Fruit fly (Drosophila melanogaster) whole organism, pupa: ENCODE data around the gene CG6443.

Experiments
- CG10348 ChIP-seq: fragments of 200-800 bp; sonication (Bioruptor generic); IDR thresholded peaks from 2 replicates; pipeline ENCODE4 v1.3.6; 2022; ENCODE audit warnings: missing biosample characterization, missing genetic modification characterization
- CG12605 ChIP-seq: fragments of 200-800 bp; sonication (Bioruptor generic); IDR thresholded peaks from 2 replicates; pipeline ENCODE4 v1.3.6; 2022; ENCODE audit warnings: missing biosample characterization, missing genetic modification characterization
- CG13204 ChIP-seq: fragments of 200-800 bp; sonication (Bioruptor generic); optimal IDR thresholded peaks from 2 replicates; lab custom pipeline; 2018; ENCODE audit warnings: missing biosample characterization, mild to moderate bottlenecking, missing genetic modification characterization, moderate library complexity
- CG14655 ChIP-seq: fragments of 200-800 bp; sonication (Bioruptor generic); optimal IDR thresholded peaks from 3 replicates; lab custom pipeline; 2017; ENCODE audit warnings: mild to moderate bottlenecking, missing biosample characterization, missing genetic modification reagents, missing genetic modification characterization
- CG15710 ChIP-seq: fragments of 200-800 bp; sonication (Bioruptor generic); optimal IDR thresholded peaks from 2 replicates; lab custom pipeline; 2018; ENCODE audit warnings: missing biosample characterization, mild to moderate bottlenecking, missing genetic modification characterization, moderate library complexity
- CG17806 ChIP-seq: fragments of 200-800 bp; sonication (Bioruptor generic); optimal IDR thresholded peaks from 2 replicates; lab custom pipeline; 2018; ENCODE audit warnings: missing biosample characterization, mild to moderate bottlenecking, missing genetic modification characterization, moderate library complexity
- CG32121 ChIP-seq: fragments of 200-800 bp; sonication (Bioruptor generic); IDR thresholded peaks from 2 replicates; pipeline ENCODE4 v1.3.6; 2022; ENCODE audit warnings: missing biosample characterization, missing genetic modification characterization
- CG34367 ChIP-seq: fragments of 200-800 bp; sonication (Bioruptor generic); optimal IDR thresholded peaks from 2 replicates; lab custom pipeline; 2018; ENCODE audit warnings: missing biosample characterization, mild to moderate bottlenecking, missing genetic modification characterization
- CG4496 ChIP-seq: fragments of 200-800 bp; sonication (Bioruptor generic); IDR thresholded peaks from 3 replicates; pipeline ENCODE4 v1.3.6; 2022; ENCODE audit warnings: missing biosample characterization, missing genetic modification characterization
- CG8159 ChIP-seq: fragments of 200-800 bp; sonication (Bioruptor generic); optimal IDR thresholded peaks from 3 replicates; lab custom pipeline; 2018; ENCODE audit warnings: missing biosample characterization, mild to moderate bottlenecking, missing genetic modification characterization, moderate library complexity
- CG8301 ChIP-seq: fragments of 200-800 bp; sonication (Bioruptor generic); optimal IDR thresholded peaks from 2 replicates; lab custom pipeline; 2018; ENCODE audit warnings: missing biosample characterization, mild to moderate bottlenecking, missing genetic modification characterization
- CG9948 ChIP-seq: fragments of 200-800 bp; sonication (Bioruptor generic); optimal IDR thresholded peaks from 2 replicates; lab custom pipeline; 2018; ENCODE audit warnings: missing biosample characterization, mild to moderate bottlenecking, missing genetic modification characterization, moderate library complexity
- D1 ChIP-seq: fragments of 200-800 bp; sonication (Bioruptor generic); optimal IDR thresholded peaks from 2 replicates; lab custom pipeline; 2018; ENCODE audit warnings: missing biosample characterization, mild to moderate bottlenecking, missing genetic modification characterization, moderate library complexity
- EcR ChIP-seq: fragments of 200-800 bp; sonication (Bioruptor generic); optimal IDR thresholded peaks from 3 replicates; lab custom pipeline; 2019; ENCODE audit warnings: missing biosample characterization, missing genetic modification characterization, mild to moderate bottlenecking, moderate library complexity, missing genetic modification reagents
- Ets98B ChIP-seq: fragments of 200-800 bp; sonication (Bioruptor generic); IDR thresholded peaks from 2 replicates; pipeline ENCODE4 v1.3.6; 2022; ENCODE audit warnings: missing biosample characterization, missing genetic modification characterization
- Pif1A ChIP-seq: fragments of 200-800 bp; sonication (Bioruptor generic); optimal IDR thresholded peaks from 3 replicates; lab custom pipeline; 2016; ENCODE audit warnings: missing biosample characterization, missing genetic modification characterization
- Pif1B ChIP-seq: fragments of 200-800 bp; sonication (Bioruptor generic); optimal IDR thresholded peaks from 3 replicates; lab custom pipeline; 2016; ENCODE audit warnings: missing biosample characterization, missing genetic modification characterization
- Snoo ChIP-seq: fragments of 200-800 bp; sonication (Bioruptor generic); optimal IDR thresholded peaks from 3 replicates; lab custom pipeline; 2017; ENCODE audit warnings: missing biosample characterization, mild to moderate bottlenecking, missing genetic modification characterization, inconsistent platforms
- fd96Ca ChIP-seq: fragments of 200-800 bp; sonication (Bioruptor generic); IDR thresholded peaks from 3 replicates; pipeline ENCODE4 v1.3.6; 2022; ENCODE audit warnings: missing biosample characterization, missing genetic modification characterization
- gl ChIP-seq: fragments of 200-800 bp; sonication (Bioruptor generic); optimal IDR thresholded peaks from 2 replicates; lab custom pipeline; 2018; ENCODE audit warnings: missing biosample characterization, mild to moderate bottlenecking, missing genetic modification characterization
- rn ChIP-seq: fragments of 200-800 bp; sonication (Bioruptor generic); IDR thresholded peaks from 2 replicates; pipeline ENCODE4 v1.3.6; 2022; ENCODE audit warnings: missing biosample characterization, missing genetic modification characterization

The CG6443 gene

DNA sequence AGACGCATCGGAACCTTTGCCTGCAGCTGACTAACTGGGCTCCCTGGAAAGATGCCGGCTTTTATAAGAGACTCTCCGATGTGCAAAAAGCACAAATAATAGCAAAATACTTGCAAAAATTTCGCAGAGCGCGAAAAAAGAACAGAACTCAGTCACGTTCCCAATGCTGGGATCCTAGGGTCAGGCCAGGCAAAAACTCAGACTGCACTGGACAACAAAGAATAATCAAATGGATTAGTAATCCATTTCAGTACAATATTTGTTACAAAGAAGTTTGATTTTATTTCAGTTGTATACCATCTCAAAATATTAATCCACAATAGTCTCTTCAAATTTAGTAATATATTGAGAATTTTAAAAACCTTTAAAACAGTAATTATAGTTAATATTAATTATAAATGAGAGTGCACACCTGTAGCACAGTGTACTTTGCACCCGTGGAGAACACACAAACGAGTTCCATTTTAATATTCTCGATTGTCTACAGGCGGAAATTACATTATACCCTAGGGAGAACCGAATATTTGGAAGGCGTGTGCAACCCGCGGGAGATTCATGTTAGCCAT is 34.6 kb upstream of the CG6443 start, which contains the start of gene CG17108:
CG17108 (minus strand) TSS at position 51 of the 566 bp plus-strand sequence.
- TF ChIP-seq gl (tag; lab: Kevin White, UChicago) = no peak
- no peak for TF ChIP-seq Snoo
- TF ChIP-seq CG15710 (tag; lab: Kevin White, UChicago) = peak; percentile 36
- no peak for TF ChIP-seq CG10348 (GFP tag; lab: Robert Waterston, UW)
- peak; percentile 32 for TF ChIP-seq CG9948 (tag; lab: Kevin White, UChicago)
- peak; percentile 6 for TF ChIP-seq CG14655 (GFP tag; lab: Kevin White, UChicago)
- TF ChIP-seq CG8159 (tag; lab: Kevin White, UChicago) = peak; percentile 55

DNA sequence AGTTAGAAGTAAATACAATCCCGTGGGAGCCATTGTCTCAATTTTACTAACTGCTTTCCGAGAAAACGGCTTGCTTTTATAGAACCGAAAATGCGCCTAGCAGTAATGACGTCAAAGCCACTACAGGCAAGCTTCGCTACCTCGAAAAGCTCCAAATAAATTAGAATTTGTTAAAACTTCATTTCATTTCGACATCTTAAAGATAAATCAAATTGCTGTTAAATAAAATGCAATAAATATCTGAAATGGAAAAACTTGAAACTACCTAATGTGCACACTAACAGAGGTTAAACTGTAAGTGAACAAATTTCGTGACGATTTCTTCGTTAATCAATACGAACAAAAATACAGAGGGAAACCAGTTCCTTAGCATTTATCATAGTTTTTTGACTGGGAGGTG is 30.8 kb upstream of the CG6443 start, which contains the start of gene CG7300:
CG7300 (minus strand) TSS at position 52 of the 400 bp plus-strand sequence.
- TF ChIP-seq rn (no peak), gl (tag; lab: Kevin White, UChicago) (no peak), CG8159 (tag; lab: Kevin White, UChicago) (no peak), D1 (tag; lab: Kevin White, UChicago) (no peak), fd96Ca (GFP tag; lab: Robert Waterston, UW) (no peak), CG15710 (tag; lab: Kevin White, UChicago) (no peak), CG34367 (tag; lab: Kevin White, UChicago) (no peak), Pif1B (no peak), Ets98B (GFP tag; lab: Robert Waterston, UW) (no peak), CG9948 (tag; lab: Kevin White, UChicago) (no peak), CG13204 (GFP tag; lab: Kevin White, UChicago) (no peak), EcR (GFP tag; lab: Kevin White, UChicago) (no peak), CG10348 (GFP tag; lab: Robert Waterston, UW) (no peak), CG17806 (no peak)

DNA sequence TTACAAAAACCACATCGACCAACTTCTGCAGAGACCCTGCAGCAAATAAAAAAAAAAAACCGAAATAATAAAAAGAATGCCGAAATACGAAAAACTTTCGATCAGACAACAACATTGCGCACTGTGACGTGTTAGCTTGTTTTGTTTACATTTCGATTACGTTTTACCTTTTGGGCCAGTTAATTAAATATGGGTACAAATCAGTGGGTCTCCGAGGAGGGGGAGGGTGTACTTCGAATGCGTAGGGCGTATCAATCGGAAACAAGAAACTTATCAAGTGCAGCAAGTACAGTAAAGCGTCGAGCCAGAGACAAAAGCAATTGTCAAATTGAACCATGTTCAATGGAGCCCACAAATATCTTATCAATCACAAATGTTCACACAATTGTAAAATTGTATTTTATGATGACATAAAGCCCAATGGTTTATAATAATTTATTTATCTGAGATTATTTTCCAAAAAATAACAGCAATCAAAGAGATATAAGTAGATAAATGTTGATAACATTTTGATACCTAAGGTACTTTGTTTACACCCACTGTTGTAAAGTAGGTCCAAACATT is 27.2 kb upstream of the CG6443 start, which contains the start of gene Lip1:
Lip1 (minus strand) TSS at position 46 of the 564 bp plus-strand sequence.
- TF ChIP-seq CG12605 (GFP tag; lab: Robert Waterston, UW) = no peak
- TF ChIP-seq CG34367 (tag; lab: Kevin White, UChicago) = no peak
- TF ChIP-seq Pif1A (GFP tag; lab: Kevin White, UChicago) = no peak
- no peak for TF ChIP-seq Pif1B
- TF ChIP-seq CG10348 (GFP tag; lab: Robert Waterston, UW) = no peak
- no peak for TF ChIP-seq CG17806
- TF ChIP-seq CG9948 (tag; lab: Kevin White, UChicago) = no peak
- no peak for TF ChIP-seq CG8159 (tag; lab: Kevin White, UChicago)

DNA sequence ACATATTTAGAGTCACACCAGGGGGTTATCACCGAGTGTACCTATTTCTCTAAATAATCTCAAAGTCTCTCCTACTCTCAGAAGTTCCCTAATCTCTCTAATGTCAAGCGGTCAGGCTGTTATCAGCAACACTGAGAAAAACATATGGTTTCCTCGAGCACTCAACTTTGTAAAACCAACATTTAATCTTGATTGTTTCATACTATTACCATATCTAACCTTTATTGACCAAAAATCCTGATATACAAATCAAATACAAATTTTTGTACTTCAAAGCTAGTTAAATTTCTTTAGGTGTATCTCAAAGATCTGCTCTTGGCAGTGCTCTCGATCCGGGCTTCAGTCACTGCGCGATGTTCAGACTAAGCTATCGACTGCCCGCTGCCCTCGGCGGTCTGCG is 25.5 kb upstream of the CG6443 start, which contains the start of gene CG6415:
CG6415 (plus strand) TSS at position 341 of the 400 bp plus-strand sequence.
- TF ChIP-seq CG12605 (GFP tag; lab: Robert Waterston, UW) = peak; percentile 54; the same call in 1 of the 2 replicates
- no peak for TF ChIP-seq CG15710 (tag; lab: Kevin White, UChicago)
- TF ChIP-seq CG8159 (tag; lab: Kevin White, UChicago) = no peak
- TF ChIP-seq Pif1A (GFP tag; lab: Kevin White, UChicago) = peak; percentile 25
- no peak for TF ChIP-seq CG9948 (tag; lab: Kevin White, UChicago)
- peak; percentile 85 for TF ChIP-seq CG32121 (GFP tag; lab: Robert Waterston, UW)
- TF ChIP-seq CG4496 (GFP tag; lab: Robert Waterston, UW) = peak; percentile 82
- no peak for TF ChIP-seq CG13204 (GFP tag; lab: Kevin White, UChicago)
- TF ChIP-seq Ets98B (GFP tag; lab: Robert Waterston, UW) = peak; percentile 76
- no peak for TF ChIP-seq Snoo
- no peak for TF ChIP-seq EcR (GFP tag; lab: Kevin White, UChicago)
- peak; percentile 58 for TF ChIP-seq CG14655 (GFP tag; lab: Kevin White, UChicago)
- no peak for TF ChIP-seq CG34367 (tag; lab: Kevin White, UChicago)
- peak; percentile 56 for TF ChIP-seq CG8301 (tag; lab: Kevin White, UChicago)
- no peak for TF ChIP-seq gl (tag; lab: Kevin White, UChicago)
- peak; percentile 69 for TF ChIP-seq fd96Ca (GFP tag; lab: Robert Waterston, UW)
- no peak for TF ChIP-seq CG17806
- TF ChIP-seq CG10348 (GFP tag; lab: Robert Waterston, UW) = no peak
- 0 out of 2 replicates have a peak, but pooled peaks have one; percentile 13 for TF ChIP-seq rn
- no peak for TF ChIP-seq D1 (tag; lab: Kevin White, UChicago)
- TF ChIP-seq Pif1B = no peak

DNA sequence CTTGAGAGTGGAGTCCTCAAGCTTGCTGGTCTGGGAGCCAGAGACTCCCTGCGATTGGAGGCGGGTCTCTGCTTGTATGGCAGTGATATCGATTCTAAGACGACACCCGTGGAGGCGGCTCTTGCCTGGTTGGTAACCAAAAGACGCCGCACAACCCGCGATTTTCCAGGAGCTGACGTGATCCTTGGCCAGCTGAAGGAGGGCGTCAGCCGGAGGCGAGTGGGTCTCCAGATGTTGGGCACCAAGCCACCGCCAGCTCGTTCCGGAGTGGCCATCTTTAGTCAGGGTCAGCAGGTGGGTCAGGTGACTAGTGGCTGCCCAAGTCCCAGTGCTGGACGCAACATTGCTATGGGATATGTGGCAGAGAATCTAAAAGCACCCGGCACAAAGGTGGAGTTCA is 24.4 kb upstream of the CG6443 start:
- TF ChIP-seq CG34367 (tag; lab: Kevin White, UChicago) (no peak), CG9948 (tag; lab: Kevin White, UChicago) (no peak), fd96Ca (GFP tag; lab: Robert Waterston, UW) (no peak), CG12605 (GFP tag; lab: Robert Waterston, UW) (no peak), CG4496 (GFP tag; lab: Robert Waterston, UW) (no peak), CG10348 (GFP tag; lab: Robert Waterston, UW) (no peak), Ets98B (GFP tag; lab: Robert Waterston, UW) (no peak), Snoo (no peak), CG15710 (tag; lab: Kevin White, UChicago) (no peak), CG14655 (GFP tag; lab: Kevin White, UChicago) (no peak), Pif1A (GFP tag; lab: Kevin White, UChicago) (no peak), Pif1B (no peak), CG17806 (no peak), CG8159 (tag; lab: Kevin White, UChicago) (no peak), CG8301 (tag; lab: Kevin White, UChicago) (no peak), gl (tag; lab: Kevin White, UChicago) (no peak), D1 (tag; lab: Kevin White, UChicago) (no peak)
- TF ChIP-seq, all 21 proteins: peak for 0
